Worm (Caenorhabditis elegans) whole organism, L1 larva: ENCODE results near the gene mam-1.

Experiments
- alr-1 ChIP-seq: fragments of 200-800 bp; sonication (Bioruptor generic); optimal IDR thresholded peaks from 2 replicates; lab custom pipeline; 2018; ENCODE audit warnings: borderline replicate concordance, mild to moderate bottlenecking, missing genetic modification characterization, missing compliant biosample characterization
- ceh-82 ChIP-seq, 3 experiments: fragments of 150-350 bp in 1 of 3; sonication (generic microtip) in 2 of 3; optimal IDR thresholded peaks; 2 replicates each; lab custom pipeline; 2014 to 2017; ENCODE audit warnings: missing biosample characterization in 3 of 3, missing genetic modification characterization in 3 of 3
- elt-2 ChIP-seq: sonication (generic microtip); optimal IDR thresholded peaks from 2 replicates; lab custom pipeline; 2016; ENCODE audit warnings: missing genetic modification characterization, mild to moderate bottlenecking, inconsistent platforms, missing compliant biosample characterization, missing genetic modification reagents
- fkh-10 ChIP-seq: sonication (generic microtip); optimal IDR thresholded peaks from 2 replicates; lab custom pipeline; 2017; ENCODE audit warnings: missing biosample characterization, missing genetic modification reagents, missing genetic modification characterization
- jun-1 ChIP-seq: fragments of 150-350 bp; optimal IDR thresholded peaks from 2 replicates; lab custom pipeline; 2014; ENCODE audit warnings: missing biosample characterization, missing genetic modification reagents, missing genetic modification characterization
- lin-39 ChIP-seq: fragments of 150-350 bp; optimal IDR thresholded peaks from 2 replicates; lab custom pipeline; 2014; ENCODE audit warnings: missing biosample characterization, missing genetic modification reagents, missing genetic modification characterization
- mab-9 ChIP-seq: fragments of 200-800 bp; sonication (Bioruptor generic); IDR thresholded peaks from 2 replicates; pipeline ENCODE4 v1.3.6; 2022; ENCODE audit warnings: missing genetic modification reagents, missing genetic modification characterization, missing compliant biosample characterization
- nhr-19 ChIP-seq: fragments of 200-800 bp; sonication (Bioruptor generic); conservative IDR thresholded peaks from 2 replicates; pipeline ENCODE4 v1.3.6; 2022; ENCODE audit warnings: missing genetic modification characterization, missing compliant biosample characterization
- nhr-28 ChIP-seq: fragments of 150-350 bp; optimal IDR thresholded peaks from 2 replicates; lab custom pipeline; 2014; ENCODE audit warnings: missing biosample characterization, missing genetic modification characterization
- nhr-76 ChIP-seq: sonication (generic microtip); optimal IDR thresholded peaks from 2 replicates; lab custom pipeline; 2017; ENCODE audit warnings: missing biosample characterization, missing genetic modification characterization
- skn-1 ChIP-seq: fragments of 150-350 bp; optimal IDR thresholded peaks from 2 replicates; lab custom pipeline; 2014; ENCODE audit warnings: missing biosample characterization, missing genetic modification characterization
- snpc-4 ChIP-seq: fragments of 150-350 bp; optimal IDR thresholded peaks from 2 replicates; lab custom pipeline; 2014; ENCODE audit warnings: missing biosample characterization, missing genetic modification characterization
- unc-130 ChIP-seq: fragments of 150-350 bp; optimal IDR thresholded peaks from 2 replicates; lab custom pipeline; 2017; ENCODE audit warnings: missing biosample characterization, missing genetic modification characterization, inconsistent platforms
- ztf-11 ChIP-seq, 2 experiments: sonication (generic microtip); optimal IDR thresholded peaks; 2 replicates each; lab custom pipeline; 2016 to 2017; ENCODE audit warnings: missing genetic modification characterization in 2 of 2, missing biosample characterization in 1 of 2, missing compliant biosample characterization in 1 of 2

DNA sequence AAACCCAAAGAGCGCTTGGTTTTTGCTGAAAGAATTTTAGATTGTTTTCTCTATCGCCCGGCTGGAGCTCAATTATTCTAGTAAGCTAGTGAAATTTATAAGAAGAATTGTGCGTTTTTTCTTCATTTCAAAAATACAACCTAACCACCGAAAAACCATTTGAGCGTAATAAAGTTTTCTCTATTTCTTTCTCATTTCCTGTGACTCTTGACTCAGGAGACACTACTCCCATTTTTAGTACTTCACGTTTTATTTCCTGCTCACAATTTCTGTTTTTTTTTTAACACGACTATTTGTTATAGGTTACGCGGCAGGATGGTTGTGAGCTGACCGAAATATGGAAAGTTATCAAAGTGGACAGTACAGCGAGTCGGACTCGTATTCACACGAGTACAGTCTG, 24.8 kb upstream of the mam-1 start, which contains the start of gene F35H12.6:
- TF ChIP-seq skn-1 (no peak), alr-1 (tag; lab: Kevin White, UChicago) (no peak), ztf-11 (tag; optimal IDR thresholded peaks at IDR 0.05; lab: Kevin White, UChicago) (no peak), lin-39 (no peak), snpc-4 (tag; lab: Kevin White, UChicago) (no peak), nhr-76 (no peak), nhr-19 (GFP tag; lab: Robert Waterston, UW) (no peak), nhr-28 (tag; lab: Kevin White, UChicago) (no peak), ceh-82 (tag; optimal IDR thresholded peaks at IDR 0.05; lab: Kevin White, UChicago) (no peak), elt-2 (tag; lab: Kevin White, UChicago) (no peak), jun-1 (tag; lab: Kevin White, UChicago) (no peak), fkh-10 (GFP tag; lab: Kevin White, UChicago) (no peak), mab-9 (no peak), unc-130 (tag; lab: Kevin White, UChicago) (no peak)
